Fruit fly (Drosophila melanogaster) whole organism, prepupa: ENCODE measurements around the gene CG2691.

Experiments used
- Blimp-1 ChIP-seq: fragments of 200-800 bp; sonication (Bioruptor generic); optimal IDR thresholded peaks from 3 replicates; lab custom pipeline; 2017; ENCODE audit warnings: missing biosample characterization, missing genetic modification characterization, mild to moderate bottlenecking, moderate library complexity, missing genetic modification reagents
- CG10631 ChIP-seq: fragments of 200-800 bp; sonication (Bioruptor generic); optimal IDR thresholded peaks from 2 replicates; lab custom pipeline; 2016; ENCODE audit warnings: missing biosample characterization, missing genetic modification characterization
- CG10669 ChIP-seq: fragments of 200-800 bp; sonication (Bioruptor generic); optimal IDR thresholded peaks from 3 replicates; lab custom pipeline; 2018; ENCODE audit warnings: missing biosample characterization, mild to moderate bottlenecking, missing genetic modification characterization, moderate library complexity
- CG11294 ChIP-seq: fragments of 200-800 bp; sonication (Bioruptor generic); IDR thresholded peaks from 2 replicates; pipeline ENCODE4 v1.3.6; 2022; ENCODE audit warnings: missing biosample characterization, missing genetic modification characterization
- CG11762 ChIP-seq: fragments of 200-800 bp; sonication (Bioruptor generic); optimal IDR thresholded peaks from 3 replicates; lab custom pipeline; 2016; ENCODE audit warnings: missing biosample characterization, missing genetic modification characterization; ENCODE audit not compliant: insufficient read depth
- CG1621 ChIP-seq: fragments of 200-800 bp; sonication (Bioruptor generic); optimal IDR thresholded peaks from 3 replicates; lab custom pipeline; 2018; ENCODE audit warnings: missing biosample characterization, mild to moderate bottlenecking, missing genetic modification characterization
- CG16779 ChIP-seq: fragments of 200-800 bp; sonication (Bioruptor generic); optimal IDR thresholded peaks from 3 replicates; lab custom pipeline; 2017; ENCODE audit warnings: missing biosample characterization, mild to moderate bottlenecking, missing genetic modification characterization
- CG31627 ChIP-seq: fragments of 200-800 bp; sonication (Bioruptor generic); optimal IDR thresholded peaks from 3 replicates; lab custom pipeline; 2016; ENCODE audit warnings: missing biosample characterization, missing genetic modification characterization
- CG32006 ChIP-seq: fragments of 200-800 bp; sonication (Bioruptor generic); optimal IDR thresholded peaks from 3 replicates; lab custom pipeline; 2017; ENCODE audit warnings: missing biosample characterization, mild to moderate bottlenecking, missing genetic modification characterization
- CG3919 ChIP-seq: fragments of 200-800 bp; sonication (Bioruptor generic); optimal IDR thresholded peaks from 3 replicates; lab custom pipeline; 2016; ENCODE audit warnings: missing biosample characterization, missing genetic modification characterization
- CG4318 ChIP-seq: fragments of 200-800 bp; sonication (Bioruptor generic); optimal IDR thresholded peaks from 3 replicates; lab custom pipeline; 2017; ENCODE audit warnings: missing biosample characterization, mild to moderate bottlenecking, missing genetic modification characterization
- CG6163 ChIP-seq: fragments of 200-800 bp; sonication (Bioruptor generic); IDR thresholded peaks from 3 replicates; pipeline ENCODE4 v1.3.6; 2022; ENCODE audit warnings: missing biosample characterization, missing genetic modification characterization
- CG6276 ChIP-seq: fragments of 200-800 bp; sonication (Bioruptor generic); optimal IDR thresholded peaks from 2 replicates; lab custom pipeline; 2017; ENCODE audit warnings: missing biosample characterization, mild to moderate bottlenecking, missing genetic modification characterization
- CG7368 ChIP-seq: fragments of 200-800 bp; sonication (Bioruptor generic); optimal IDR thresholded peaks from 3 replicates; lab custom pipeline; 2016; ENCODE audit warnings: missing biosample characterization, missing genetic modification characterization
- CG8119 ChIP-seq: fragments of 200-800 bp; sonication (Bioruptor generic); IDR thresholded peaks from 3 replicates; pipeline ENCODE4 v1.3.6; 2022; ENCODE audit warnings: missing biosample characterization, missing genetic modification characterization
- CG8319 ChIP-seq: fragments of 200-800 bp; sonication (Bioruptor generic); optimal IDR thresholded peaks from 3 replicates; lab custom pipeline; 2016; ENCODE audit warnings: missing biosample characterization, missing genetic modification characterization
- CG8632 ChIP-seq: fragments of 200-800 bp; sonication (Bioruptor generic); optimal IDR thresholded peaks from 3 replicates; lab custom pipeline; 2016; ENCODE audit warnings: missing biosample characterization, missing genetic modification characterization
- Eip78C ChIP-seq: fragments of 200-800 bp; sonication (Bioruptor generic); peaks from one replicate; lab custom pipeline; 2016; ENCODE audit warnings: missing biosample characterization, missing genetic modification characterization
- Eip93F ChIP-seq: fragments of 200-800 bp; sonication (Bioruptor generic); optimal IDR thresholded peaks from 2 replicates; lab custom pipeline; 2016; ENCODE audit warnings: missing biosample characterization, mild to moderate bottlenecking, missing genetic modification characterization
- Ets21C ChIP-seq: fragments of 200-800 bp; sonication (Bioruptor generic); optimal IDR thresholded peaks from 3 replicates; lab custom pipeline; 2016; ENCODE audit warnings: missing biosample characterization, missing genetic modification characterization
- Ets96B ChIP-seq: fragments of 200-800 bp; optimal IDR thresholded peaks from 2 replicates; lab custom pipeline; 2019; ENCODE audit warnings: missing biosample characterization, mild to moderate bottlenecking, missing genetic modification characterization, moderate library complexity
- Hr38 ChIP-seq: sonication (Bioruptor generic); optimal IDR thresholded peaks from 2 replicates; lab custom pipeline; 2016; ENCODE audit warnings: missing biosample characterization, missing genetic modification characterization
- Hr39 ChIP-seq: fragments of 200-800 bp; sonication (Bioruptor generic); optimal IDR thresholded peaks from 2 replicates; lab custom pipeline; 2016; ENCODE audit warnings: missing biosample characterization, missing genetic modification characterization
- Hr4 ChIP-seq: fragments of 200-800 bp; sonication (Bioruptor generic); optimal IDR thresholded peaks from 3 replicates; lab custom pipeline; 2016; ENCODE audit warnings: missing biosample characterization, missing genetic modification characterization
- Lpt ChIP-seq: fragments of 200-800 bp; sonication (Bioruptor generic); optimal IDR thresholded peaks from 3 replicates; lab custom pipeline; 2016; ENCODE audit warnings: missing biosample characterization, missing genetic modification characterization
- Met ChIP-seq: fragments of 200-800 bp; sonication (Bioruptor generic); optimal IDR thresholded peaks from 3 replicates; lab custom pipeline; 2016; ENCODE audit warnings: missing biosample characterization, missing genetic modification characterization
- OdsH ChIP-seq: fragments of 200-800 bp; sonication (Bioruptor generic); optimal IDR thresholded peaks from 3 replicates; lab custom pipeline; 2016; ENCODE audit warnings: missing biosample characterization, missing genetic modification characterization
- Smox ChIP-seq: fragments of 200-800 bp; sonication (Bioruptor generic); optimal IDR thresholded peaks from 3 replicates; lab custom pipeline; 2016; ENCODE audit warnings: missing biosample characterization, missing genetic modification characterization
- Sox102F ChIP-seq: fragments of 200-800 bp; sonication (Bioruptor generic); optimal IDR thresholded peaks from 2 replicates; lab custom pipeline; 2016; ENCODE audit warnings: missing biosample characterization, mild to moderate bottlenecking, missing genetic modification characterization
- Sox15 ChIP-seq: fragments of 200-800 bp; sonication (Bioruptor generic); optimal IDR thresholded peaks from 3 replicates; lab custom pipeline; 2016; ENCODE audit warnings: missing biosample characterization, missing genetic modification characterization
- achi ChIP-seq: fragments of 200-800 bp; sonication (Bioruptor generic); optimal IDR thresholded peaks from 3 replicates; lab custom pipeline; 2016; ENCODE audit warnings: missing biosample characterization, missing genetic modification characterization
- acj6 ChIP-seq: fragments of 200-800 bp; sonication (Bioruptor generic); optimal IDR thresholded peaks from 3 replicates; lab custom pipeline; 2016; ENCODE audit warnings: missing biosample characterization, missing genetic modification characterization
- cyc ChIP-seq: fragments of 200-800 bp; sonication (Bioruptor generic); optimal IDR thresholded peaks from 3 replicates; lab custom pipeline; 2016; ENCODE audit warnings: missing biosample characterization, missing genetic modification characterization
- dac ChIP-seq: fragments of 200-800 bp; sonication (Bioruptor generic); optimal IDR thresholded peaks from 2 replicates; lab custom pipeline; 2017; ENCODE audit warnings: missing biosample characterization, mild to moderate bottlenecking, missing genetic modification characterization
- dsx ChIP-seq: fragments of 200-800 bp; optimal IDR thresholded peaks from 3 replicates; lab custom pipeline; 2019; ENCODE audit warnings: missing biosample characterization, mild to moderate bottlenecking, missing genetic modification characterization, moderate library complexity; ENCODE audit not compliant: poor library complexity, severe bottlenecking
- eg ChIP-seq: fragments of 200-800 bp; sonication (Bioruptor generic); IDR thresholded peaks from 3 replicates; pipeline ENCODE4 v1.3.6; 2022; ENCODE audit warnings: missing biosample characterization, missing genetic modification characterization
- esn ChIP-seq: fragments of 200-800 bp; sonication (Bioruptor generic); optimal IDR thresholded peaks from 2 replicates; lab custom pipeline; 2016; ENCODE audit warnings: missing biosample characterization, mild to moderate bottlenecking, missing genetic modification characterization, moderate library complexity
- fd59A ChIP-seq: fragments of 200-800 bp; sonication (Bioruptor generic); optimal IDR thresholded peaks from 2 replicates; lab custom pipeline; 2017; ENCODE audit warnings: missing biosample characterization, mild to moderate bottlenecking, missing genetic modification characterization, missing genetic modification reagents
- fd85E ChIP-seq: fragments of 200-800 bp; sonication (Bioruptor generic); optimal IDR thresholded peaks from 3 replicates; lab custom pipeline; 2016; ENCODE audit warnings: missing biosample characterization, missing genetic modification characterization
- fkh ChIP-seq: fragments of 200-800 bp; sonication (Bioruptor generic); optimal IDR thresholded peaks from 3 replicates; lab custom pipeline; 2017; ENCODE audit warnings: missing biosample characterization, mild to moderate bottlenecking, missing genetic modification characterization, moderate library complexity
- lz ChIP-seq: fragments of 200-800 bp; sonication (Bioruptor generic); optimal IDR thresholded peaks from 3 replicates; lab custom pipeline; 2016; ENCODE audit warnings: missing biosample characterization, missing genetic modification characterization
- net ChIP-seq: fragments of 200-800 bp; sonication (Bioruptor generic); optimal IDR thresholded peaks from 3 replicates; lab custom pipeline; 2016; ENCODE audit warnings: missing biosample characterization, missing genetic modification characterization
- spab ChIP-seq: fragments of 200-800 bp; sonication (Bioruptor generic); optimal IDR thresholded peaks from 2 replicates; lab custom pipeline; 2017; ENCODE audit warnings: missing biosample characterization, mild to moderate bottlenecking, missing genetic modification characterization, missing genetic modification reagents
- ss ChIP-seq, 2 experiments: fragments of 200-800 bp; sonication (Bioruptor generic); optimal IDR thresholded peaks; 2 replicates in 1 of 2; 3 replicates in 1 of 2; lab custom pipeline; 2017 to 2018; ENCODE audit warnings: mild to moderate bottlenecking in 2 of 2, missing biosample characterization in 2 of 2, missing genetic modification characterization in 2 of 2, moderate library complexity in 1 of 2
- svp ChIP-seq: fragments of 200-800 bp; sonication (Bioruptor generic); peaks from one replicate; lab custom pipeline; 2016; ENCODE audit warnings: missing biosample characterization, missing genetic modification characterization
- topi ChIP-seq: fragments of 200-800 bp; sonication (Bioruptor generic); optimal IDR thresholded peaks from 3 replicates; lab custom pipeline; 2016; ENCODE audit warnings: missing biosample characterization, missing genetic modification characterization

CG2691 gene

DNA sequence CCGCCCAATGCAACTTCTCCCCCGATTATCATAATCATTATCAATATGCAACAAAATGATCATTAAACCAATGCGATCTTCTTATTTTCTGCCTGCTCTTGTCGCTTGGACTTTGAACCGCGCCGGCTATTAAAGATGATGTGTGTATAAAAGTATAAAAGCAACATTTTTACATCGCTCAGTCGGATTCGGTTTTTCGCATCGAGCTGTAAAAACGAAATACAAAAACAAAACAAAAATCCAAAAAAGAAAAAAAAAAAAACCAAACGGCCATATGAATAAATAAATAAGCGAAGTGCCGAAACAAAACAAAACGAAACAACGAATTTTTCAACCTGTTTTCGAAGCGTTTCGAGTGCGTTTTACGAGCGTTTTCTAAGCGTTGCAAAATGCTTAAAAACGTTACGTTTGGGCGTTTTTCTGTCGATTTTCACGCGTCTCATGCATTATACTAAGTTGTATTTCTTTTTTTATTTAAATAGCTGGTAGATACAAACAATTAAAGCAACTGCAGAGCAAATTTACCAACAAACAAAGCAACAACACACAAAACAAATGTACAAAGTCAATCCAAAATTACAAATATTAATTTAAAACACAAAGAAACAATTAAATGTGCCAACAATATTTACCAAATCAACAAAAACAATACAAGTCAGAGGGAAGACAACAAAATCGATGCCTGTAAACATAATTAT, 20.6 kb upstream of the CG2691 start (continued):
- TF ChIP-seq Lpt (GFP tag; lab: Kevin White, UChicago), result peak; percentile 0
- peak; percentile 71 for TF ChIP-seq Eip93F
- no peak for TF ChIP-seq Blimp-1 (GFP tag; lab: Kevin White, UChicago)
- TF ChIP-seq Met (GFP tag; lab: Kevin White, UChicago), result peak; percentile 21
- TF ChIP-seq lz (GFP tag; lab: Kevin White, UChicago), result no peak
- no peak for TF ChIP-seq Hr4 (GFP tag; lab: Kevin White, UChicago)
- TF ChIP-seq Eip78C (GFP tag; lab: Kevin White, UChicago), result peak; percentile 77
- TF ChIP-seq CG10631, result no peak
- no peak for TF ChIP-seq CG31627 (GFP tag; lab: Kevin White, UChicago)
- TF ChIP-seq Hr39 (GFP tag; lab: Kevin White, UChicago), result no peak
- TF ChIP-seq cyc, result no peak
- TF ChIP-seq Hr38, result no peak
- TF ChIP-seq fd59A, result no peak
- no peak for TF ChIP-seq CG10669
- TF ChIP-seq OdsH (GFP tag; lab: Kevin White, UChicago), result no peak
- TF ChIP-seq spab (GFP tag; lab: Kevin White, UChicago), result peak; percentile 50
- TF ChIP-seq CG8319 (GFP tag; lab: Kevin White, UChicago), result peak; percentile 4
- peak; percentile 44 for TF ChIP-seq net (GFP tag; lab: Kevin White, UChicago)
- TF ChIP-seq CG3919 (GFP tag; lab: Kevin White, UChicago), result peak; percentile 14
- peak; percentile 59 for TF ChIP-seq svp (GFP tag; lab: Kevin White, UChicago)
- TF ChIP-seq CG6163 (GFP tag; lab: Robert Waterston, UW), result peak; percentile 49; the same call in 1 of the 3 replicates
- peak; percentile 8 for TF ChIP-seq achi (GFP tag; lab: Kevin White, UChicago)
- no peak for TF ChIP-seq CG32006 (GFP tag; lab: Kevin White, UChicago)
- TF ChIP-seq fd85E, result no peak
- peak; percentile 57 for TF ChIP-seq dsx (GFP tag; lab: Kevin White, UChicago)
- TF ChIP-seq CG7368 (GFP tag; lab: Kevin White, UChicago), result no peak
- TF ChIP-seq Smox, result no peak

DNA sequence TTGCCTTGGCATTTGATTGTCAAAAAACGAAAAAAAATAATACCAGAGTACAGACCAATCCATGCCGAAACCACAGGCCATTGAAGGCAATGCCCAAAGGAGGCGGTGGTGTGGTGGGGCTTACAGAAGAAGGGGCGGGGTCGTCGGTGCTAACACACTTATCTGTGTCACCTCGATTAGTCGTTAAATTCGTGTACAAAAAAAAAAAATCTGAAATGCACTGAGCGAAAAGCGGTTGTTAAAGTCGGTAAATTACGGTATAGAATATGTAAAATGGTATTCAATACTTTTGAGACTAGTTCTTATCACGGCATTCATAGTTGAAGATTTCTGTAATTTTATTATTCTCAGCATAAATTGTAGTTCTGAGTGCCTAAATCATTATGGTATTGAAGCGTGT, 19.8 kb upstream of the CG2691 start:
- TF ChIP-seq CG10631, result peak; percentile 69
- TF ChIP-seq CG8632 (GFP tag; lab: Kevin White, UChicago), result peak; percentile 65
- TF ChIP-seq CG8319 (GFP tag; lab: Kevin White, UChicago), result peak; percentile 41
- no peak for TF ChIP-seq CG6276 (GFP tag; lab: Kevin White, UChicago)
- peak; percentile 60; the same call in 2 of the 3 replicates for TF ChIP-seq eg (GFP tag; lab: Robert Waterston, UW)
- TF ChIP-seq Sox15, result peak; percentile 64
- peak; percentile 36 for TF ChIP-seq Ets21C (GFP tag; lab: Kevin White, UChicago)
- peak; percentile 61 for TF ChIP-seq CG10669
- peak; percentile 52; the same call in 2 of the 3 replicates for TF ChIP-seq CG8119
- TF ChIP-seq CG16779, result no peak
- no peak for TF ChIP-seq Hr4 (GFP tag; lab: Kevin White, UChicago)
- peak; percentile 78 for TF ChIP-seq topi
- TF ChIP-seq dac (GFP tag; lab: Kevin White, UChicago), result no peak
- peak; percentile 14 for TF ChIP-seq Ets96B (tag; lab: Kevin White, UChicago)
- peak; percentile 75 for TF ChIP-seq CG6163 (GFP tag; lab: Robert Waterston, UW)
- no peak for TF ChIP-seq CG4318 (GFP tag; lab: Kevin White, UChicago)
- TF ChIP-seq spab (GFP tag; lab: Kevin White, UChicago), result peak; percentile 19
- TF ChIP-seq fd59A, result peak; percentile 45
- TF ChIP-seq achi (GFP tag; lab: Kevin White, UChicago), result peak; percentile 68
- peak; percentile 65 for TF ChIP-seq CG7368 (GFP tag; lab: Kevin White, UChicago)
- peak; percentile 24 for TF ChIP-seq net (GFP tag; lab: Kevin White, UChicago)
- TF ChIP-seq Smox, result peak; percentile 71
- TF ChIP-seq acj6, result peak; percentile 65
- TF ChIP-seq CG11762 (GFP tag; lab: Kevin White, UChicago), result peak; percentile 38
- no peak for TF ChIP-seq dsx (GFP tag; lab: Kevin White, UChicago)
- TF ChIP-seq Hr39 (GFP tag; lab: Kevin White, UChicago), result peak; percentile 76
- TF ChIP-seq Blimp-1 (GFP tag; lab: Kevin White, UChicago), result no peak
- peak; percentile 65 for TF ChIP-seq Sox102F
- TF ChIP-seq esn (GFP tag; lab: Kevin White, UChicago), result peak; percentile 77
- no peak for TF ChIP-seq Hr38
- no peak for TF ChIP-seq Eip93F
- peak; percentile 74 for TF ChIP-seq Met (GFP tag; lab: Kevin White, UChicago)
- 0 out of 2 replicates have a peak, but pooled peaks have one; percentile 33 for TF ChIP-seq CG11294 (GFP tag; lab: Robert Waterston, UW)
- TF ChIP-seq CG1621 (tag; lab: Kevin White, UChicago), result peak; percentile 31
- no peak for TF ChIP-seq fkh
- peak in 1 of 2 experiments; percentile 23 for TF ChIP-seq ss (GFP tag; optimal IDR thresholded peaks at IDR 0.05; lab: Kevin White, UChicago)
- peak; percentile 71 for TF ChIP-seq CG31627 (GFP tag; lab: Kevin White, UChicago)
